Fruit fly (Drosophila melanogaster) whole organism, embryonic: Measurements from ENCODE around the gene CG10907.

Experiments
- CG10147 ChIP-seq: fragments of 200-800 bp; sonication (Bioruptor generic); optimal IDR thresholded peaks from 2 replicates; lab custom pipeline; 2019; ENCODE audit warnings: missing biosample characterization, mild to moderate bottlenecking, missing genetic modification characterization, moderate library complexity
- CG10654 ChIP-seq: fragments of 200-800 bp; sonication (Bioruptor generic); optimal IDR thresholded peaks from 2 replicates; lab custom pipeline; 2016; ENCODE audit warnings: missing biosample characterization, missing genetic modification characterization
- CG14965 ChIP-seq: fragments of 200-800 bp; sonication (Bioruptor generic); optimal IDR thresholded peaks from 2 replicates; lab custom pipeline; 2016; ENCODE audit warnings: missing biosample characterization, missing genetic modification characterization, borderline replicate concordance
- CG1647 ChIP-seq: fragments of 200-800 bp; sonication (Bioruptor generic); optimal IDR thresholded peaks from 3 replicates; lab custom pipeline; 2016; ENCODE audit warnings: missing biosample characterization, missing genetic modification characterization
- CG17361 ChIP-seq: fragments of 200-800 bp; sonication (Bioruptor generic); IDR thresholded peaks from 3 replicates; pipeline ENCODE4 v1.3.6; 2022; ENCODE audit warnings: missing biosample characterization, missing genetic modification characterization
- CG18262 ChIP-seq: fragments of 200-800 bp; optimal IDR thresholded peaks from 3 replicates; lab custom pipeline; 2019; ENCODE audit warnings: missing biosample characterization, mild to moderate bottlenecking, missing genetic modification characterization, moderate library complexity
- CG1832 ChIP-seq: fragments of 200-800 bp; sonication (Bioruptor generic); optimal IDR thresholded peaks from 2 replicates; lab custom pipeline; 2017; ENCODE audit warnings: missing biosample characterization, mild to moderate bottlenecking, missing genetic modification characterization, inconsistent platforms
- CG2875 ChIP-seq: fragments of 200-800 bp; sonication (Bioruptor generic); optimal IDR thresholded peaks from 2 replicates; lab custom pipeline; 2017; ENCODE audit warnings: missing biosample characterization, mild to moderate bottlenecking, missing genetic modification characterization, missing genetic modification reagents
- CG42726 ChIP-seq: fragments of 200-800 bp; sonication (Bioruptor generic); IDR thresholded peaks from 2 replicates; pipeline ENCODE4 v1.3.6; 2022; ENCODE audit warnings: missing biosample characterization, missing genetic modification characterization; ENCODE audit not compliant: partially characterized antibody
- CG4707 ChIP-seq: fragments of 200-800 bp; sonication (Bioruptor generic); optimal IDR thresholded peaks from 2 replicates; lab custom pipeline; 2018; ENCODE audit warnings: missing biosample characterization, mild to moderate bottlenecking, missing genetic modification characterization, moderate library complexity
- CG6683 ChIP-seq: fragments of 200-800 bp; sonication (Bioruptor generic); optimal IDR thresholded peaks from 2 replicates; lab custom pipeline; 2017; ENCODE audit warnings: missing biosample characterization, mild to moderate bottlenecking, missing genetic modification characterization, missing genetic modification reagents
- CG7372 ChIP-seq: fragments of 200-800 bp; sonication (Bioruptor generic); IDR thresholded peaks from 2 replicates; pipeline ENCODE4 v1.3.6; 2022; ENCODE audit warnings: missing biosample characterization, missing genetic modification characterization
- CG7963 ChIP-seq: fragments of 200-800 bp; sonication (Bioruptor generic); IDR thresholded peaks from 3 replicates; pipeline ENCODE4 v1.3.6; 2022; ENCODE audit warnings: missing biosample characterization, missing genetic modification characterization; ENCODE audit not compliant: partially characterized antibody
- CG8924 ChIP-seq: fragments of 200-800 bp; optimal IDR thresholded peaks from 3 replicates; lab custom pipeline; 2019; ENCODE audit warnings: missing biosample characterization, mild to moderate bottlenecking, missing genetic modification characterization, moderate library complexity
- CG9876 ChIP-seq: fragments of 200-800 bp; sonication (Bioruptor generic); optimal IDR thresholded peaks from 2 replicates; lab custom pipeline; 2016; ENCODE audit warnings: missing biosample characterization, missing genetic modification characterization
- CTCF ChIP-seq: fragments of 200-800 bp; sonication (Bioruptor generic); optimal IDR thresholded peaks from 2 replicates; lab custom pipeline; 2017; ENCODE audit warnings: missing biosample characterization, mild to moderate bottlenecking, missing genetic modification characterization, moderate library complexity
- Dfd ChIP-seq, 2 experiments: fragments of >200 bp; optimal IDR thresholded peaks; 2 replicates each; lab custom pipeline; 2017; ENCODE audit warnings: missing biosample characterization in 2 of 2, missing genetic modification characterization in 2 of 2
- Dref ChIP-seq: fragments of 200-800 bp; sonication (Bioruptor generic); IDR thresholded peaks from 2 replicates; pipeline ENCODE4 v1.3.6; 2022; ENCODE audit warnings: missing biosample characterization, missing genetic modification characterization
- Drgx ChIP-seq: fragments of 200-800 bp; sonication (Bioruptor generic); IDR thresholded peaks from 2 replicates; pipeline ENCODE4 v1.3.6; 2022; ENCODE audit warnings: missing biosample characterization, missing genetic modification characterization
- Hr39 ChIP-seq: fragments of >200 bp; optimal IDR thresholded peaks from 2 replicates; lab custom pipeline; 2017
- Mad ChIP-seq: fragments of 200-800 bp; sonication (Bioruptor generic); optimal IDR thresholded peaks from 2 replicates; lab custom pipeline; 2016; ENCODE audit warnings: missing biosample characterization, missing genetic modification characterization
- Med ChIP-seq: fragments of 200-800 bp; sonication (Bioruptor generic); peaks from one replicate; lab custom pipeline; 2016; ENCODE audit warnings: missing biosample characterization, missing genetic modification characterization, mild to moderate bottlenecking, inconsistent platforms, moderate library complexity
- Nf-YC ChIP-seq: fragments of 200-800 bp; optimal IDR thresholded peaks from 3 replicates; lab custom pipeline; 2019; ENCODE audit warnings: missing biosample characterization, mild to moderate bottlenecking, missing genetic modification characterization, moderate library complexity
- Oli ChIP-seq: fragments of 200-800 bp; sonication (Bioruptor generic); optimal IDR thresholded peaks from 2 replicates; lab custom pipeline; 2018; ENCODE audit warnings: missing biosample characterization, mild to moderate bottlenecking, missing genetic modification characterization, moderate library complexity
- Sin3A ChIP-seq: fragments of >200 bp; optimal IDR thresholded peaks from 2 replicates; lab custom pipeline; 2018
- Six4 ChIP-seq: fragments of 200-800 bp; sonication (Bioruptor generic); optimal IDR thresholded peaks from 2 replicates; lab custom pipeline; 2016; ENCODE audit warnings: missing biosample characterization, missing genetic modification characterization
- Sry-δ ChIP-seq: fragments of 200-800 bp; sonication (Bioruptor generic); optimal IDR thresholded peaks from 2 replicates; lab custom pipeline; 2016; ENCODE audit warnings: missing biosample characterization, missing genetic modification characterization
- abd-A ChIP-seq: fragments of 200-800 bp; sonication (Bioruptor generic); optimal IDR thresholded peaks from 3 replicates; lab custom pipeline; 2019; ENCODE audit warnings: missing biosample characterization, mild to moderate bottlenecking, missing genetic modification characterization, moderate library complexity
- cg ChIP-seq: fragments of 200-800 bp; sonication (Bioruptor generic); optimal IDR thresholded peaks from 3 replicates; lab custom pipeline; 2019; ENCODE audit warnings: missing biosample characterization, mild to moderate bottlenecking, missing genetic modification characterization, moderate library complexity
- chif ChIP-seq, 2 experiments: fragments of 200-800 bp; sonication (Bioruptor generic); optimal IDR thresholded peaks; 3 replicates each; lab custom pipeline; 2016; ENCODE audit warnings: missing biosample characterization in 2 of 2, missing genetic modification characterization in 2 of 2
- crc ChIP-seq: fragments of 200-800 bp; sonication (Bioruptor generic); optimal IDR thresholded peaks from 2 replicates; lab custom pipeline; 2016; ENCODE audit warnings: missing biosample characterization, missing genetic modification characterization
- cwo ChIP-seq: fragments of 200-800 bp; sonication (Bioruptor generic); optimal IDR thresholded peaks from 3 replicates; lab custom pipeline; 2017; ENCODE audit warnings: missing biosample characterization, missing genetic modification characterization, mild to moderate bottlenecking, moderate library complexity, missing genetic modification reagents
- dati ChIP-seq: fragments of 200-800 bp; sonication (Bioruptor generic); IDR thresholded peaks from 2 replicates; pipeline ENCODE4 v1.3.6; 2022; ENCODE audit warnings: missing biosample characterization, missing genetic modification characterization
- dm ChIP-seq: fragments of 200-800 bp; sonication (Bioruptor generic); optimal IDR thresholded peaks from 3 replicates; lab custom pipeline; 2016; ENCODE audit warnings: missing biosample characterization, missing genetic modification characterization
- dmrt99B ChIP-seq: fragments of 200-800 bp; sonication (Bioruptor generic); optimal IDR thresholded peaks from 2 replicates; lab custom pipeline; 2018; ENCODE audit warnings: missing biosample characterization, mild to moderate bottlenecking, missing genetic modification characterization, moderate library complexity
- ewg ChIP-seq: fragments of 200-800 bp; sonication (Bioruptor generic); optimal IDR thresholded peaks from 3 replicates; lab custom pipeline; 2017; ENCODE audit warnings: mild to moderate bottlenecking, missing biosample characterization, missing genetic modification reagents, missing genetic modification characterization
- gem ChIP-seq: fragments of 200-800 bp; sonication (Bioruptor generic); optimal IDR thresholded peaks from 2 replicates; lab custom pipeline; 2019; ENCODE audit warnings: missing biosample characterization, mild to moderate bottlenecking, missing genetic modification characterization, moderate library complexity
- gro ChIP-seq: fragments of 200-800 bp; sonication (Bioruptor generic); optimal IDR thresholded peaks from 2 replicates; lab custom pipeline; 2016; ENCODE audit warnings: missing biosample characterization, missing genetic modification characterization
- hth ChIP-seq: fragments of >200 bp; optimal IDR thresholded peaks from 2 replicates; lab custom pipeline; 2017; ENCODE audit warnings: inconsistent platforms
- luna ChIP-seq: fragments of 200-800 bp; sonication (Bioruptor generic); optimal IDR thresholded peaks from 2 replicates; lab custom pipeline; 2016; ENCODE audit warnings: missing biosample characterization, missing genetic modification characterization
- mirr ChIP-seq: fragments of 200-800 bp; sonication (Bioruptor generic); optimal IDR thresholded peaks from 3 replicates; lab custom pipeline; 2018; ENCODE audit warnings: missing biosample characterization, mild to moderate bottlenecking, missing genetic modification characterization
- otp ChIP-seq: fragments of 200-800 bp; sonication (Bioruptor generic); IDR thresholded peaks from 3 replicates; pipeline ENCODE4, ENCODE4 v1.3.6; 2022; ENCODE audit warnings: missing biosample characterization, missing genetic modification characterization
- pho ChIP-seq: fragments of 200-800 bp; sonication (Bioruptor generic); optimal IDR thresholded peaks from 2 replicates; lab custom pipeline; 2016; ENCODE audit warnings: missing biosample characterization, missing genetic modification characterization
- salm ChIP-seq: fragments of 200-800 bp; sonication (Bioruptor generic); optimal IDR thresholded peaks from 2 replicates; lab custom pipeline; 2018; ENCODE audit warnings: missing biosample characterization, mild to moderate bottlenecking, missing genetic modification characterization
- sc ChIP-seq, 3 experiments: fragments of >200 bp in 2 of 3; fragments of 200-800 bp in 1 of 3; sonication (Bioruptor generic) in 1 of 3; optimal IDR thresholded peaks; 2 replicates in 2 of 3; 3 replicates in 1 of 3; lab custom pipeline; 2017; ENCODE audit warnings: mild to moderate bottlenecking in 1 of 3, missing biosample characterization in 1 of 3, missing genetic modification characterization in 1 of 3, missing genetic modification reagents in 1 of 3
- sim ChIP-seq: fragments of 200-800 bp; sonication (Bioruptor generic); IDR thresholded peaks from 2 replicates; pipeline ENCODE4 v1.3.6; 2022; ENCODE audit warnings: missing biosample characterization, missing genetic modification characterization
- so ChIP-seq: fragments of 200-800 bp; sonication (Bioruptor generic); IDR thresholded peaks from 3 replicates; pipeline ENCODE4 v1.3.6; 2022; ENCODE audit warnings: missing biosample characterization, missing genetic modification characterization
- stwl ChIP-seq: fragments of 200-800 bp; sonication (Bioruptor generic); optimal IDR thresholded peaks from 3 replicates; lab custom pipeline; 2018; ENCODE audit warnings: missing biosample characterization, mild to moderate bottlenecking, missing genetic modification characterization, moderate library complexity
- tna ChIP-seq: fragments of 200-800 bp; sonication (Bioruptor generic); IDR thresholded peaks from 2 replicates; pipeline ENCODE4 v1.3.6; 2022; ENCODE audit warnings: missing biosample characterization, missing genetic modification characterization; ENCODE audit not compliant: partially characterized antibody
- unc-4 ChIP-seq: fragments of 200-800 bp; sonication (Bioruptor generic); IDR thresholded peaks from 2 replicates; pipeline ENCODE4 v1.3.6; 2022; ENCODE audit warnings: missing biosample characterization, missing genetic modification characterization; ENCODE audit not compliant: partially characterized antibody
- zf30C ChIP-seq: fragments of 200-800 bp; sonication (Bioruptor generic); optimal IDR thresholded peaks from 3 replicates; lab custom pipeline; 2018; ENCODE audit warnings: missing biosample characterization, mild to moderate bottlenecking, missing genetic modification characterization
- zfh2 ChIP-seq: fragments of 200-800 bp; sonication (Bioruptor generic); optimal IDR thresholded peaks from 2 replicates; lab custom pipeline; 2016; ENCODE audit warnings: missing biosample characterization, missing genetic modification characterization

The CG10907 gene

dm6 chr3L:11785291-11785690, 8.0 kb upstream of the CG10907 start (continued):
- no peak for TF ChIP-seq luna
- TF ChIP-seq Drgx (GFP tag; lab: Robert Waterston, UW): peak; percentile 82
- no peak for TF ChIP-seq CG42726 (GFP tag; lab: Robert Waterston, UW)
- no peak for TF ChIP-seq salm (tag; lab: Kevin White, UChicago)
- TF ChIP-seq Med (GFP tag; lab: Kevin White, UChicago): peak; percentile 71
- no peak for TF ChIP-seq Six4 (GFP tag; lab: Kevin White, UChicago)
- no peak for TF ChIP-seq CG2875 (GFP tag; lab: Kevin White, UChicago)
- TF ChIP-seq ewg (GFP tag; lab: Kevin White, UChicago): no peak
- no peak for TF ChIP-seq dmrt99B
- no peak for TF ChIP-seq CG1647 (GFP tag; lab: Kevin White, UChicago)
- no peak for TF ChIP-seq tna (GFP tag; lab: Robert Waterston, UW)
- no peak for TF ChIP-seq Nf-YC (tag; lab: Kevin White, UChicago)
- TF ChIP-seq gem (tag; lab: Kevin White, UChicago): no peak
- TF ChIP-seq zfh2 (GFP tag; lab: Kevin White, UChicago): peak; percentile 15
- no peak for TF ChIP-seq CG7372 (GFP tag; lab: Robert Waterston, UW)
- no peak for TF ChIP-seq hth (lab: Kevin White, UChicago)
- no peak for TF ChIP-seq CG9876 (GFP tag; lab: Kevin White, UChicago)
- TF ChIP-seq chif (GFP tag; optimal IDR thresholded peaks at IDR 0.05; lab: Kevin White, UChicago): no peak
- TF ChIP-seq CG7963 (GFP tag; lab: Robert Waterston, UW): no peak
- no peak for TF ChIP-seq abd-A (tag; lab: Kevin White, UChicago)
- TF ChIP-seq Dref: no peak
- peak; percentile 14 for TF ChIP-seq Sry-δ
- TF ChIP-seq CG6683 (GFP tag; lab: Kevin White, UChicago): no peak
- TF ChIP-seq mirr (GFP tag; lab: Kevin White, UChicago): no peak
- TF ChIP-seq dati: no peak
- no peak for TF ChIP-seq CG8924 (tag; lab: Kevin White, UChicago)
- TF ChIP-seq cwo (GFP tag; lab: Kevin White, UChicago): peak; percentile 43
- TF ChIP-seq gro (GFP tag; lab: Kevin White, UChicago): no peak
- TF ChIP-seq Sin3A (lab: Kevin White, UChicago): no peak
- TF ChIP-seq CG18262 (tag; lab: Kevin White, UChicago): no peak
- TF ChIP-seq stwl (tag; lab: Kevin White, UChicago): no peak
- no peak for TF ChIP-seq Hr39
- TF ChIP-seq crc: no peak
- TF ChIP-seq CG10147 (GFP tag; lab: Kevin White, UChicago): no peak
- peak; percentile 47 for TF ChIP-seq Oli (tag; lab: Kevin White, UChicago)
- TF ChIP-seq sc (optimal IDR thresholded peaks at IDR 0.05; lab: Kevin White, UChicago): no peak
- TF ChIP-seq sc (GFP tag; optimal IDR thresholded peaks at IDR 0.05; lab: Kevin White, UChicago): no peak
- no peak for TF ChIP-seq zf30C (GFP tag; lab: Kevin White, UChicago)
- TF ChIP-seq Mad (GFP tag; lab: Kevin White, UChicago): no peak
- no peak for TF ChIP-seq CG14965 (GFP tag; lab: Kevin White, UChicago)
- TF ChIP-seq pho (GFP tag; lab: Kevin White, UChicago): peak; percentile 29
- TF ChIP-seq unc-4 (GFP tag; lab: Robert Waterston, UW): no peak
- no peak for TF ChIP-seq cg (GFP tag; lab: Kevin White, UChicago)
- TF ChIP-seq dm (GFP tag; lab: Kevin White, UChicago): no peak
- TF ChIP-seq CG1832 (GFP tag; lab: Kevin White, UChicago): no peak
- no peak for TF ChIP-seq otp (GFP tag; lab: Robert Waterston, UW)
- TF ChIP-seq sim (GFP tag; lab: Robert Waterston, UW): no peak
- TF ChIP-seq CG10654: no peak
- TF ChIP-seq CG4707 (GFP tag; lab: Kevin White, UChicago): no peak
- no peak for TF ChIP-seq CTCF
- no peak for TF ChIP-seq Dfd (GFP tag; optimal IDR thresholded peaks at IDR 0.05; lab: Kevin White, UChicago)
- TF ChIP-seq so: 0 out of 3 replicates have a peak, but pooled peaks have one; percentile 42
- TF ChIP-seq CG17361 (GFP tag; lab: Robert Waterston, UW): no peak
